Fruit fly (Drosophila melanogaster): ENCODE results near the gene Proc.

The Proc gene

dm6 chr2L:7827045-7828004 lies 43.9 kb downstream of the Proc start, which contains the start of the genes Rack1 and mts (continued):
- peak; percentile 44 to 68 for TF ChIP-seq bsh (GFP tag; optimal IDR thresholded peaks at IDR 0.05)
- peak; percentile 37; the same call in 1 of the 2 replicates for TF ChIP-seq toy (GFP tag; IDR thresholded peaks at IDR 0.05)
- TF ChIP-seq inv (GFP tag; IDR thresholded peaks at IDR 0.05; ENCODE audit: partially characterized antibody) = peak; percentile 30; the same call in 1 of the 2 replicates
- peak; percentile 57; the same call in 2 of the 3 replicates for TF ChIP-seq Optix (GFP tag; IDR thresholded peaks at IDR 0.05)
- TF ChIP-seq gcm2 (GFP tag; optimal IDR thresholded peaks at IDR 0.05) = peak; percentile 55
- peak; percentile 91 for TF ChIP-seq CG10543 (GFP tag; optimal IDR thresholded peaks at IDR 0.05)
- TF ChIP-seq CoRest (tag; optimal IDR thresholded peaks at IDR 0.05) = peak; percentile 63
- peak; percentile 92 for TF ChIP-seq CG12071 (GFP tag; optimal IDR thresholded peaks at IDR 0.05)
- TF ChIP-seq CG10209 (GFP tag; optimal IDR thresholded peaks at IDR 0.05) = peak; percentile 88
- TF ChIP-seq CG8478 (optimal IDR thresholded peaks at IDR 0.05) = no peak
- peak; percentile 70 for TF ChIP-seq CG10654 (GFP tag; optimal IDR thresholded peaks at IDR 0.05)
- TF ChIP-seq p53 (GFP tag; optimal IDR thresholded peaks at IDR 0.05) = peak; percentile 32
- TF ChIP-seq tll (GFP tag; optimal IDR thresholded peaks at IDR 0.05) = no peak
- TF ChIP-seq Chrac-16 (GFP tag; optimal IDR thresholded peaks at IDR 0.05) = peak; percentile 69
- peak; percentile 82 for TF ChIP-seq maf-S (GFP tag; optimal IDR thresholded peaks at IDR 0.05)
- TF ChIP-seq CG10147 (GFP tag; optimal IDR thresholded peaks at IDR 0.05) = peak; percentile 60
- peak; percentile 72 for TF ChIP-seq Max (GFP tag; optimal IDR thresholded peaks at IDR 0.05)
- TF ChIP-seq CG15696 (tag; optimal IDR thresholded peaks at IDR 0.05) = peak; percentile 26
- TF ChIP-seq cg (GFP tag; optimal IDR thresholded peaks at IDR 0.05) = no peak
- peak; percentile 50; the same call in 1 of the 2 replicates for TF ChIP-seq danr (GFP tag; IDR thresholded peaks at IDR 0.05)
- peak; percentile 60 for TF ChIP-seq lmd (GFP tag; IDR thresholded peaks at IDR 0.05)
- no peak for TF ChIP-seq zen2 (GFP tag; IDR thresholded peaks at IDR 0.05; ENCODE audit: partially characterized antibody)
- peak; percentile 89 for TF ChIP-seq nom (GFP tag; optimal IDR thresholded peaks at IDR 0.05)
- TF ChIP-seq run (tag; optimal IDR thresholded peaks at IDR 0.05) = peak; percentile 57
- TF ChIP-seq Fer2 (tag; optimal IDR thresholded peaks at IDR 0.05) = peak; percentile 74
- TF ChIP-seq CG18476 (GFP tag; optimal IDR thresholded peaks at IDR 0.05) = peak; percentile 44
- TF ChIP-seq CG33213 (GFP tag; optimal IDR thresholded peaks at IDR 0.05) = peak; percentile 81
- peak; percentile 43 for TF ChIP-seq Atf3 (GFP tag; optimal IDR thresholded peaks at IDR 0.05)
- TF ChIP-seq Dek (tag; optimal IDR thresholded peaks at IDR 0.05) = peak; percentile 75
- TF ChIP-seq CG8944 (GFP tag; optimal IDR thresholded peaks at IDR 0.05) = peak; percentile 68
- TF ChIP-seq Antp (GFP tag; optimal IDR thresholded peaks at IDR 0.05) = peak; percentile 40
- TF ChIP-seq Dad (GFP tag; optimal IDR thresholded peaks at IDR 0.05) = peak; percentile 71
- peak; percentile 88 for TF ChIP-seq CrebB (tag; optimal IDR thresholded peaks at IDR 0.05)
- peak; percentile 36 for TF ChIP-seq Abd-B (GFP tag; optimal IDR thresholded peaks at IDR 0.05)
- TF ChIP-seq tx (GFP tag; optimal IDR thresholded peaks at IDR 0.05) = no peak
- TF ChIP-seq usp (GFP tag; optimal IDR thresholded peaks at IDR 0.05) = no peak
- peak; percentile 40 for TF ChIP-seq bab2 (GFP tag; optimal IDR thresholded peaks at IDR 0.05)
- peak; percentile 66 for TF ChIP-seq Ptx1 (GFP tag; IDR thresholded peaks at IDR 0.05)
- TF ChIP-seq vvl (GFP tag; IDR thresholded peaks at IDR 0.05) = peak; percentile 91
- peak; percentile 73 for TF ChIP-seq Kr (GFP tag; optimal IDR thresholded peaks at IDR 0.05)
- TF ChIP-seq CG10565 (GFP tag; optimal IDR thresholded peaks at IDR 0.05) = no peak
- peak; percentile 16 for TF ChIP-seq CG30020 (tag; optimal IDR thresholded peaks at IDR 0.05)
- TF ChIP-seq cato (GFP tag; optimal IDR thresholded peaks at IDR 0.05; ENCODE audit: borderline replicate concordance) = peak; percentile 67
- no peak for TF ChIP-seq Gsc (GFP tag; IDR thresholded peaks at IDR 0.05)
- no peak for TF ChIP-seq GATAe (GFP tag; conservative IDR thresholded peaks at IDR 0.05)
- TF ChIP-seq CG2116 (GFP tag; optimal IDR thresholded peaks at IDR 0.05) = peak; percentile 51
- TF ChIP-seq YL-1 (GFP tag; optimal IDR thresholded peaks at IDR 0.05) = peak; percentile 98

Data from whole organism, embryonic.